Fruit fly (Drosophila melanogaster): ENCODE measurements around the gene CG7214.

CG7214 gene

dm6 chr2L:7702383-7703188, 42.1 kb downstream of the CG7214 start, which contains the start of gene Tep3 (continued):
- no peak for TF ChIP-seq CG13123 (GFP tag; optimal IDR thresholded peaks at IDR 0.05)
- TF ChIP-seq sens (GFP tag), result peak; percentile 80
- no peak for TF ChIP-seq org-1 (GFP tag; optimal IDR thresholded peaks at IDR 0.05)
- no peak for TF ChIP-seq pan (optimal IDR thresholded peaks at IDR 0.05)
- TF ChIP-seq pan (GFP tag; optimal IDR thresholded peaks at IDR 0.05 in 1 of 2, IDR thresholded peaks at IDR 0.05 in 1 of 2), result no peak
- no peak for TF ChIP-seq run (tag; optimal IDR thresholded peaks at IDR 0.05)
- TF ChIP-seq CG30431 (GFP tag; optimal IDR thresholded peaks at IDR 0.05), result no peak
- TF ChIP-seq klu (GFP tag; IDR thresholded peaks at IDR 0.05), result no peak
- TF ChIP-seq Elba2 (GFP tag; optimal IDR thresholded peaks at IDR 0.05), result no peak

- TF ChIP-seq CG6791 (GFP tag; IDR thresholded peaks at IDR 0.05; ENCODE audit: partially characterized antibody) (no peak), Hr51 (GFP tag; optimal IDR thresholded peaks at IDR 0.05) (no peak), sd (tag; optimal IDR thresholded peaks at IDR 0.05) (peak; percentile 87), Asciz (GFP tag; optimal IDR thresholded peaks at IDR 0.05) (no peak), Atf-2 (GFP tag; optimal IDR thresholded peaks at IDR 0.05) (no peak), Usf (GFP tag; optimal IDR thresholded peaks at IDR 0.05) (no peak), Hey (tag; optimal IDR thresholded peaks at IDR 0.05) (no peak), ci (GFP tag; IDR thresholded peaks at IDR 0.05) (peak; percentile 56; the same call in 2 of the 3 replicates), tap (tag; optimal IDR thresholded peaks at IDR 0.05) (no peak), CG34224 (GFP tag; IDR thresholded peaks at IDR 0.05; ENCODE audit: partially characterized antibody) (0 out of 3 replicates have a peak, but pooled peaks have one; percentile 11), CG3281 (GFP tag; optimal IDR thresholded peaks at IDR 0.05) (no peak), D19B (GFP tag; optimal IDR thresholded peaks at IDR 0.05) (no peak), rib (GFP tag; IDR thresholded peaks at IDR 0.05) (0 out of 2 replicates have a peak, but pooled peaks have one; percentile 25), ssp (GFP tag; IDR thresholded peaks at IDR 0.05) (no peak), CG8924 (tag; optimal IDR thresholded peaks at IDR 0.05) (no peak), B-H1 (GFP tag; IDR thresholded peaks at IDR 0.05) (no peak), ase (GFP tag; IDR thresholded peaks at IDR 0.05) (no peak), Stat92E (GFP tag; optimal IDR thresholded peaks at IDR 0.05) (peak in 1 of 3 experiments; percentile 34), Atf3 (GFP tag; optimal IDR thresholded peaks at IDR 0.05) (no peak), cwo (GFP tag; optimal IDR thresholded peaks at IDR 0.05) (no peak), br (optimal IDR thresholded peaks at IDR 0.05) (no peak), ham (GFP tag; IDR thresholded peaks at IDR 0.05) (no peak), kay (GFP tag; optimal IDR thresholded peaks at IDR 0.05) (no peak), Trl (optimal IDR thresholded peaks at IDR 0.05) (peak; percentile 58 to 69), Trl (GFP tag; optimal IDR thresholded peaks at IDR 0.05) (no peak), Dfd (GFP tag; optimal IDR thresholded peaks at IDR 0.05) (no peak), bbx (GFP tag; IDR thresholded peaks at IDR 0.05; ENCODE audit: partially characterized antibody) (peak; percentile 38; the same call in 1 of the 2 replicates), ken (GFP tag; IDR thresholded peaks at IDR 0.05) (no peak), sna (GFP tag; IDR thresholded peaks at IDR 0.05; ENCODE audit: partially characterized antibody) (no peak), Camta (GFP tag; optimal IDR thresholded peaks at IDR 0.05) (no peak), Ptx1 (GFP tag; IDR thresholded peaks at IDR 0.05) (no peak), CG4854 (GFP tag; optimal IDR thresholded peaks at IDR 0.05) (no peak), E2f2 (GFP tag; IDR thresholded peaks at IDR 0.05) (no peak), CG8359 (GFP tag; optimal IDR thresholded peaks at IDR 0.05; ENCODE audit: borderline replicate concordance) (peak; percentile 23), Dip2 (GFP tag; IDR thresholded peaks at IDR 0.05) (no peak), cg (GFP tag; optimal IDR thresholded peaks at IDR 0.05) (no peak), CG12769 (tag; optimal IDR thresholded peaks at IDR 0.05) (peak; percentile 42), pho (GFP tag; optimal IDR thresholded peaks at IDR 0.05) (no peak), CG6765 (GFP tag; optimal IDR thresholded peaks at IDR 0.05) (no peak), Jarid2 (GFP tag; optimal IDR thresholded peaks at IDR 0.05) (peak; percentile 83)
These were observed 43.2 kb downstream of the CG7214 start, which contains the start of gene Tep2 for dm6 chr2L:7701417-7701816. TSS of gene Tep2 (minus strand) at chr2L:7701601.

Data from whole organism, embryonic.